Fruit fly (Drosophila melanogaster): ENCODE data around the gene CG9643.

Gene CG9643

dm6 chr2L:2944509-2944908 is 34.6 kb downstream of the CG9643 start:
- no peak for TF ChIP-seq CTCF (optimal IDR thresholded peaks at IDR 0.05)
- no peak for TF ChIP-seq CG8478 (optimal IDR thresholded peaks at IDR 0.05)

dm6 chr2L:2942639-2943038 is 36.4 kb downstream of the CG9643 start:
- TF ChIP-seq CTCF (optimal IDR thresholded peaks at IDR 0.05): no peak
- TF ChIP-seq CG8478 (optimal IDR thresholded peaks at IDR 0.05): no peak

- no peak for TF ChIP-seq CG8478 (optimal IDR thresholded peaks at IDR 0.05)
- no peak for TF ChIP-seq CTCF (optimal IDR thresholded peaks at IDR 0.05)
Measured at dm6 chr2L:2941353-2941752, 37.7 kb downstream of the CG9643 start.

DNA sequence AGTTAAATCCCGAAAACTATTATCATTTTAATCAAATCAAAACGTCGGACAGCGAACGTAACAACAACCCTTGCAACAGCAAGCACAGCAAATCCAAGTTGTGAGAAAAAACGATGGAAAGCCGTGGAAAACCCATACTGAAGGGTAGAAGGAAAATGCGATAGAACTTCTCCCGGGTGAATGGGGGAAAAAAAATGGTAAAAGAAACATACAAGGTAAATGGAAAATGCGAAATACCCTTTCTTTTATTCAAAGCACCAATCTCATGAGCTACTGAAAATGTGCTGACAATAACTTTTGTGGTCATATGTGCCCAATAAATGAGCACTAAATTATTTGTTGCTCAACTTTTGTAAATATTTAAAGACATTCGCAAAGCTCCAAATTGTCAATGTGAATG is 39.4 kb downstream of the CG9643 start:
- TF ChIP-seq CG8478 (optimal IDR thresholded peaks at IDR 0.05) (no peak), CTCF (optimal IDR thresholded peaks at IDR 0.05) (no peak)

- TF ChIP-seq CTCF (optimal IDR thresholded peaks at IDR 0.05): no peak
- no peak for TF ChIP-seq CG8478 (optimal IDR thresholded peaks at IDR 0.05)
Measured at dm6 chr2L:2935704-2936103, 43.4 kb downstream of the CG9643 start.

DNA sequence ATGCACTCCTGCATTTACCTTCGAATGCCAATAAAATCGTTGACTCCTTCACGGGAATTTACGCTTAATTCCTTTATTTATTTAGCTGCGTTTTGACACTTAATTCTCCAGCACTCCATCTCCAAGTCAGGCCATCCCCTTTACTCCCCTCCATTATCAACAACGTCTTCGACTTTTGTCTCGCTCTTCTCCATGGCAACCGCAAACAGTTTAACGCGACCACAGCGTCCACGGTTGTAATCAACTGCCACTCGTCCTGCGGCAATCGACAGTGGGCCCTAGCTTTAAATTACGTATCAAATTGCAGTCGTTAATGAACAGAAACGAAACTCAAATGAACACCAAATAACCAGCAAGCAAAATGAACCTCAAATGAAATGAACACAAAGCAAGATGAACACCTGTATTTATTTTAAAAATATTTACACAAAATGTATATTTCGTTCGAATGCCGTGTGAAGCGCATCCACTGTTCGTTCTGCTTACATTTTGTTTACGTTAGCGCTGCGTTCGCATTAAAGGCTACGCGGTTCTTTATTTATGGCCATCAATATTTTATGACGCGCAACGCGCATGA is 47.4 kb downstream of the CG9643 start:
- TF ChIP-seq CTCF (optimal IDR thresholded peaks at IDR 0.05) (no peak), CG8478 (optimal IDR thresholded peaks at IDR 0.05) (no peak)

- TF ChIP-seq CTCF (optimal IDR thresholded peaks at IDR 0.05): no peak
- TF ChIP-seq CG8478 (optimal IDR thresholded peaks at IDR 0.05): no peak
Measured at dm6 chr2L:2930646-2931045, 48.4 kb downstream of the CG9643 start.
